Fruit fly (Drosophila melanogaster) whole organism, wandering third instar larva: Measurements from ENCODE around the gene CG11286.
A peak's percentile ranks its signal among the peaks of the same experiment; 100 is the strongest.

ENCODE experiments used
- Abd-B ChIP-seq: fragments of >200 bp; optimal IDR thresholded peaks from 2 replicates; lab custom pipeline; 2017; ENCODE audit warnings: missing biosample characterization, missing genetic modification characterization
- CG32264 ChIP-seq: fragments of 200-800 bp; sonication (Bioruptor generic); optimal IDR thresholded peaks from 2 replicates; lab custom pipeline; 2016; ENCODE audit warnings: missing biosample characterization, missing genetic modification characterization
- CG9705 ChIP-seq: fragments of 200-800 bp; sonication (Bioruptor generic); optimal IDR thresholded peaks from 2 replicates; lab custom pipeline; 2018; ENCODE audit warnings: missing biosample characterization, mild to moderate bottlenecking, missing genetic modification characterization
- CrebA ChIP-seq: fragments of 200-800 bp; sonication (Bioruptor generic); optimal IDR thresholded peaks from 2 replicates; lab custom pipeline; 2016; ENCODE audit warnings: missing biosample characterization, mild to moderate bottlenecking, missing genetic modification characterization, borderline replicate concordance
- Dfd ChIP-seq: fragments of >200 bp; optimal IDR thresholded peaks from 2 replicates; lab custom pipeline; 2017; ENCODE audit warnings: missing biosample characterization, missing genetic modification characterization
- HLH106 ChIP-seq: fragments of 200-800 bp; optimal IDR thresholded peaks from 3 replicates; lab custom pipeline; 2019; ENCODE audit warnings: missing biosample characterization, mild to moderate bottlenecking, missing genetic modification characterization, moderate library complexity
- Hr78 ChIP-seq: fragments of >200 bp; optimal IDR thresholded peaks from 2 replicates; lab custom pipeline; 2017; ENCODE audit warnings: missing biosample characterization, missing genetic modification characterization
- Jra ChIP-seq: sonication (Bioruptor generic); optimal IDR thresholded peaks from 2 replicates; lab custom pipeline; 2016; ENCODE audit warnings: missing biosample characterization, missing genetic modification characterization
- OdsH ChIP-seq: fragments of 200-800 bp; sonication (Bioruptor generic); optimal IDR thresholded peaks from 2 replicates; lab custom pipeline; 2016; ENCODE audit warnings: missing biosample characterization, mild to moderate bottlenecking, missing genetic modification characterization
- Rel ChIP-seq, 2 experiments: fragments of 200-800 bp; sonication (Bioruptor generic) in 1 of 2; optimal IDR thresholded peaks; 2 replicates in 1 of 2; 3 replicates in 1 of 2; lab custom pipeline; 2016 to 2019; ENCODE audit warnings: mild to moderate bottlenecking in 2 of 2, missing biosample characterization in 2 of 2, missing genetic modification characterization in 2 of 2, moderate library complexity in 1 of 2
- br ChIP-seq: fragments of 200-800 bp; sonication (Bioruptor generic); optimal IDR thresholded peaks from 2 replicates; lab custom pipeline; 2016; ENCODE audit warnings: missing biosample characterization, missing genetic modification characterization
- brk ChIP-seq: fragments of 200-800 bp; sonication (Bioruptor generic); optimal IDR thresholded peaks from 2 replicates; lab custom pipeline; 2016; ENCODE audit warnings: missing biosample characterization, mild to moderate bottlenecking, missing genetic modification characterization
- dmrt93B ChIP-seq: fragments of 200-800 bp; sonication (Bioruptor generic); optimal IDR thresholded peaks from 2 replicates; lab custom pipeline; 2018; ENCODE audit warnings: missing biosample characterization, mild to moderate bottlenecking, missing genetic modification characterization
- dsf ChIP-seq: sonication (Bioruptor generic); optimal IDR thresholded peaks from 2 replicates; lab custom pipeline; 2016; ENCODE audit warnings: missing biosample characterization, missing genetic modification characterization, borderline replicate concordance
- ey ChIP-seq: fragments of 200-800 bp; sonication (Bioruptor generic); optimal IDR thresholded peaks from 2 replicates; lab custom pipeline; 2016; ENCODE audit warnings: missing biosample characterization, missing genetic modification characterization
- foxo ChIP-seq, 2 experiments: fragments of 200-800 bp; sonication (Bioruptor generic); optimal IDR thresholded peaks; 2 replicates in 1 of 2; 3 replicates in 1 of 2; lab custom pipeline; 2016 to 2017; ENCODE audit warnings: missing biosample characterization in 2 of 2, missing genetic modification characterization in 2 of 2
- h ChIP-seq: fragments of 200-800 bp; sonication (Bioruptor generic); optimal IDR thresholded peaks from 3 replicates; lab custom pipeline; 2016; ENCODE audit warnings: missing biosample characterization, mild to moderate bottlenecking, missing genetic modification characterization
- jim ChIP-seq: fragments of 175-275, 200-325 bp; sonication (Bioruptor generic); optimal IDR thresholded peaks from 2 replicates; lab custom pipeline; 2016; ENCODE audit warnings: missing biosample characterization, mild to moderate bottlenecking, missing genetic modification characterization
- lola ChIP-seq: fragments of >200 bp; optimal IDR thresholded peaks from 2 replicates; lab custom pipeline; 2017; ENCODE audit warnings: missing biosample characterization, missing genetic modification characterization
- pan ChIP-seq: fragments of >200 bp; optimal IDR thresholded peaks from 2 replicates; lab custom pipeline; 2017
- psq ChIP-seq: fragments of 200-800 bp; sonication (Bioruptor generic); optimal IDR thresholded peaks from 3 replicates; lab custom pipeline; 2017; ENCODE audit warnings: missing biosample characterization, mild to moderate bottlenecking, missing genetic modification characterization, moderate library complexity
- rgr ChIP-seq: fragments of 200-800 bp; sonication (Bioruptor generic); optimal IDR thresholded peaks from 3 replicates; lab custom pipeline; 2016; ENCODE audit warnings: missing biosample characterization, mild to moderate bottlenecking, missing genetic modification characterization
- sage ChIP-seq: fragments of 200-800 bp; sonication (Bioruptor generic); optimal IDR thresholded peaks from 2 replicates; lab custom pipeline; 2016; ENCODE audit warnings: missing biosample characterization, mild to moderate bottlenecking, missing genetic modification characterization
- usp ChIP-seq: fragments of >200 bp; optimal IDR thresholded peaks from 2 replicates; lab custom pipeline; 2017; ENCODE audit warnings: missing biosample characterization, missing genetic modification characterization
- woc ChIP-seq: sonication (Bioruptor generic); optimal IDR thresholded peaks from 2 replicates; lab custom pipeline; 2016; ENCODE audit warnings: missing biosample characterization, mild to moderate bottlenecking, missing genetic modification characterization

CG11286 gene

DNA sequence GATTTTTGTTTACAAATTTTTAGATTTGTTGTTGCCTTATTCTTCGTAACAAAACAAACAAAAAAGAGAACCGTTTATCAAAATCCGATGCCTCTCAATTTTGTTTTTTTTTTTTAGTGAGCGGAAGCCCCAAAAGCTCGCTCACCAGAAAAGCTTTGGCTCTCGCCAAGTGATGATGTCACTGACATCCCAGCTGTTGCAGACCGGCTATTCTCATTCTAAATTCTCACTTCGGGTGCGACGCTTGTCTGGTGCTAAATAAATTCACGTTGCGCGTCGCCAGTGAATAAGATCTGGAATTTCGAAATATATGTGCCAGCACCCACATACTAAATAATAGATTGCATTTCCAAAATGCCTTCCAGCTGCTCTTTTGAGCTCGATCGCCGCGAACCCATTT is 22.3 kb upstream of the CG11286 start, which contains the start of gene CG2641 (continued):
- no peak for TF ChIP-seq jim (GFP tag; lab: Kevin White, UChicago)
- peak; percentile 95 for TF ChIP-seq Rel (GFP tag; optimal IDR thresholded peaks at IDR 0.05; lab: Kevin White, UChicago)
- no peak for TF ChIP-seq Rel (tag; optimal IDR thresholded peaks at IDR 0.05; lab: Kevin White, UChicago)
- TF ChIP-seq pan (lab: Kevin White, UChicago): no peak

DNA sequence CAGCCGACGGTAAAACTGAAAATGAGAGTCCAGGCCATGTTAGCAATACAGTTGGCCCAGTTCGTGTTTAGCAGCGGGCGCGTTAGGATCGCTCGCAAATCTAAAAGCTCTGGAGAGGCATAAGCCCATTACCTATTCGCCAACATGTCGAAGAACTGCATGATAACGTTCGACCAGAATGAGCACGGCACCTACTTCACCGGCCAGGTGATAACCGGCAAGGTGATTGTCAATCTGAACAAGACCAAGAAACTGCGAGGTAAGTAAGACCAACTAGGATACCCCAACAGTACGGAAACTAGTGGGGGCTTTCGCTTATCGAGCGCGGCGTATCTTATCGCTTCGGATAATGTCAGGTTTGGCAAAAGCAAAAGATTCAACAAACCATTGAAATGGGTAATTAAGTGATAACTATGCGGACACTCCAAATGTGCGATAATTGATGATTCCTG is 19.1 kb upstream of the CG11286 start, which contains the start of gene CG10086:
CG10086 (plus strand) TSS at position 51 of the 452 bp plus-strand sequence.
- no peak for TF ChIP-seq Rel (GFP tag; optimal IDR thresholded peaks at IDR 0.05; lab: Kevin White, UChicago)
- TF ChIP-seq Rel (tag; optimal IDR thresholded peaks at IDR 0.05; lab: Kevin White, UChicago): peak; percentile 2
- no peak for TF ChIP-seq ey (GFP tag; lab: Kevin White, UChicago)
- TF ChIP-seq Hr78 (GFP tag; lab: Kevin White, UChicago): no peak
- TF ChIP-seq h: peak; percentile 22
- TF ChIP-seq, all 38 proteins: peak for 2

DNA sequence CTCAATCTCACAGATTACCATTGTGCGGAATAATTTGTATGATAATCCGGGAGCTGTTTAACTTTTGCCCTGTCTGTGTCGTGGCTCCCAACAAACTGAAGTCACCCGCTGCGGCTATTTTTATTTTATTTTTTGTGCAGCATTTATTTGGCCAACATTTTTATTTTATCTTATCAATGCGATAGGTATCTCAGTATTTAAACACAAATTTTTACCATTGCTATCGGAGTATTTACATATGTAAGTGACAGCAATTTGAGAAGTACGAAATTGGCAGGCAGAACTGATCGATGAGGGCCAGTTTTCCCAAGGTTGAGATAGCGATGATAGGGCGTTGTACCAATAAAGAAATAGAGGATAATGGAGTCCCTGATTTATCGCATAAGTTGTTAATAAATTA is 18.5 kb upstream of the CG11286 start, which contains the start of gene CG18746:
CG18746 (minus strand) TSS at position 101 of the 400 bp plus-strand sequence.
- TF ChIP-seq h (no peak), rgr (GFP tag; lab: Kevin White, UChicago) (no peak), lola (GFP tag; lab: Kevin White, UChicago) (no peak), Abd-B (GFP tag; lab: Kevin White, UChicago) (no peak), woc (GFP tag; lab: Kevin White, UChicago) (no peak), dmrt93B (no peak), CG9705 (GFP tag; lab: Kevin White, UChicago) (no peak), pan (lab: Kevin White, UChicago) (no peak), CG32264 (GFP tag; lab: Kevin White, UChicago) (no peak), psq (no peak), br (GFP tag; lab: Kevin White, UChicago) (no peak), brk (GFP tag; lab: Kevin White, UChicago) (no peak)

DNA sequence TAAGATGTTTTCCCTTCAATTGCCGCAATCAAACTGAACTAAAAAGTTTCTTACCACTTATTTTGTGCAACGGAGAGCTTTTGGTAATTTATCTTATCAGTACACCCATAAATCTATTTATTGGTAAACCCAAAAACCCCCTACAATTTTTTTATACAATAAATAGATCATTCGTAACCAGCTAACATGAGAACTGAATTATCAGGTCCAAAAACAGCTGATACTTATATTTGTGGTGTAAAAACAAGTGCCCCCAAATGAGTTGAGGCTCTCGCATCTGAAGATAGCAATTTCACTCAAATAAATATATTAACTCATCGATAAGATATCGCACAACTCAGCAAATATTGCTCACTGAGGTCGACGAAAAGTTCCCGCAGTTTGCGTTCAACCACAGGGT is 16.3 kb upstream of the CG11286 start, which contains the start of gene CG18748:
CG18748 (minus strand) TSS at position 25 of the 400 bp plus-strand sequence.
- TF ChIP-seq Hr78 (GFP tag; lab: Kevin White, UChicago) (no peak), CrebA (peak; percentile 11), usp (GFP tag; lab: Kevin White, UChicago) (no peak), dsf (GFP tag; lab: Kevin White, UChicago) (no peak), Rel (GFP tag; optimal IDR thresholded peaks at IDR 0.05; lab: Kevin White, UChicago) (no peak), Rel (tag; optimal IDR thresholded peaks at IDR 0.05; lab: Kevin White, UChicago) (peak; percentile 96)

DNA sequence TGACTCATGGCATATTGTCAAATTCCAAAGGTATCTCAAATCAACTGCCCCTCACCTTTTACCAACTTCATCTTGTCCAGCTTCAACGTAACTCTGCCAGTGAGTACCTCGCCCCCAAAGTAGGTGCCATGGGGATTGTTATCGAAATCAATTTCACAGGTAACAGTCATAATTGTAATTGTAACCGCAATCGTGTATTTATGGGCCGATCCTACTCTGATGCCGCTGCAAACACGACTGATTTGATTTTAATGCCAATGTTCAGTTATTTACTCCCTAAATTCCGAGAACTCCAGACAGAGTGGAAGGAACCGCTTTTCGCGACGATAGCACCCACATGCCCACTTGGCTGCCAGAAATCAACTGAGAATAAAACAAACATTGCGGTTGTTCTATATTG is 14.2 kb upstream of the CG11286 start, which contains the start of gene CG18745:
CG18745 (minus strand) TSS at position 336 of the 400 bp plus-strand sequence.
- TF ChIP-seq sage (GFP tag; lab: Kevin White, UChicago): no peak
- no peak for TF ChIP-seq brk (GFP tag; lab: Kevin White, UChicago)
- TF ChIP-seq rgr (GFP tag; lab: Kevin White, UChicago): peak; percentile 15
- TF ChIP-seq dmrt93B: no peak
- TF ChIP-seq Jra: peak; percentile 11
- no peak for TF ChIP-seq foxo (GFP tag; optimal IDR thresholded peaks at IDR 0.05; lab: Kevin White, UChicago)
- no peak for TF ChIP-seq h
- no peak for TF ChIP-seq br (GFP tag; lab: Kevin White, UChicago)
- no peak for TF ChIP-seq Dfd
- TF ChIP-seq HLH106: no peak
- no peak for TF ChIP-seq Rel (GFP tag; optimal IDR thresholded peaks at IDR 0.05; lab: Kevin White, UChicago)
- peak; percentile 40 for TF ChIP-seq Rel (tag; optimal IDR thresholded peaks at IDR 0.05; lab: Kevin White, UChicago)

DNA sequence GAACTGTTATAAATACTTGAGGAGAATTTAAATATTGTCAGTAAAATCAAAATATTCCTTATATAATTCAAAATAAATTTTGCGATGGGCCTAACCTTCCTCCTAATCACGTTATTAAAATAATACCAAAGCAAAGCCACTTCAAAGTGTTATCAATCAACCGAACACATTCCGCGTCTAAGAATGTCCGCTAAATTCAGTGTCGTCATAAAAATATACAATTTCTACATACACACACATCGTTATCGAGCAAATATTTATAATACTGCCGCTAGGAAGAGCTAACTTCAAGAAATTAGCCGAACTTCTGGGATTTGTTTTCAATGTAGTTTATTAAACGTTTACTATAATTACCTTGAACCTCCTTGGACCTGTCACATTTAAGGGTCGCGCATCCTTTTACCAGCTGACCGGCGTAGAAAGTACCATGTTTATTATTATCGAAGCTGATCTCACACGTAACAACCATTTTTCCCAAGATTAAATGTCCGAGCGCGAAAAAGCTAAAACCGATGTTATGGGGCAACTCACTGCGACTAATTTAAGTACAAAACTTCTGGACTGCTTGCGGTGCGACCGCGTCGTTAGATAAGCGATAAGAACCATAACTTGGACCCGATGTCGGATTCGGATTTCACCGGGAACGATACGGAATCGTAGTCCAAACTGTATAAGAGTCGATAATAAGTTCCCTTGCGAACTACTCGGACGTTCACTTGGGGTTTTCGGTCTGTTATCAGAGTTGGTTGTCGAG is 11.6 kb upstream of the CG11286 start, which contains the start of gene CG18747:
CG18747 (minus strand) TSS at position 514 of the 754 bp plus-strand sequence.
- TF ChIP-seq OdsH (GFP tag; lab: Kevin White, UChicago) (no peak), Rel (GFP tag; optimal IDR thresholded peaks at IDR 0.05; lab: Kevin White, UChicago) (no peak), Rel (tag; optimal IDR thresholded peaks at IDR 0.05; lab: Kevin White, UChicago) (peak; percentile 35)
